Worm (Caenorhabditis elegans) whole organism, L1 larva: Measurements from ENCODE around the gene W03B1.5.

ENCODE experiments used
- C16A3.4 ChIP-seq: fragments of 150-350 bp; optimal IDR thresholded peaks from 2 replicates; lab custom pipeline; 2014; ENCODE audit warnings: missing biosample characterization, missing genetic modification characterization
- F16B12.6 ChIP-seq: fragments of 150-350 bp; optimal IDR thresholded peaks from 2 replicates; lab custom pipeline; 2014; ENCODE audit warnings: missing biosample characterization, missing genetic modification characterization
- aha-1 ChIP-seq: fragments of 150-350 bp; optimal IDR thresholded peaks from 2 replicates; lab custom pipeline; 2014; ENCODE audit warnings: missing biosample characterization, missing genetic modification characterization
- aly-2 ChIP-seq: fragments of 150-350 bp; optimal IDR thresholded peaks from 2 replicates; lab custom pipeline; 2014; ENCODE audit warnings: missing biosample characterization, missing genetic modification characterization
- ama-1 ChIP-seq: fragments of 150-350 bp; optimal IDR thresholded peaks from 2 replicates; lab custom pipeline; 2014
- blmp-1 ChIP-seq: fragments of 150-350 bp; optimal IDR thresholded peaks from 2 replicates; lab custom pipeline; 2014; ENCODE audit warnings: missing biosample characterization, missing genetic modification characterization
- ceh-63 ChIP-seq: fragments of 200-800 bp; sonication (Bioruptor generic); optimal IDR thresholded peaks from 2 replicates; lab custom pipeline; 2018; ENCODE audit warnings: mild to moderate bottlenecking, missing genetic modification characterization, missing compliant biosample characterization
- ceh-88 ChIP-seq: fragments of 200-800 bp; sonication (Bioruptor generic); IDR thresholded peaks from 2 replicates; pipeline ENCODE4 v1.3.6; 2022; ENCODE audit warnings: missing genetic modification characterization, missing compliant biosample characterization
- dpl-1 ChIP-seq, 3 experiments: fragments of 150-350 bp in 2 of 3; sonication (generic microtip) in 1 of 3; optimal IDR thresholded peaks; 2 replicates each; lab custom pipeline; 2014 to 2017; ENCODE audit warnings: missing biosample characterization in 3 of 3, missing genetic modification characterization in 3 of 3, missing genetic modification reagents in 3 of 3
- efl-1 ChIP-seq, 4 experiments: fragments of 150-350 bp; optimal IDR thresholded peaks in 3 of 4; peaks in 1 of 4; 1 replicate in 1 of 4; 2 replicates in 3 of 4; lab custom pipeline; 2014; ENCODE audit warnings: missing biosample characterization in 2 of 4, missing genetic modification characterization in 2 of 4, missing genetic modification reagents in 2 of 4
- egl-13 ChIP-seq: sonication (generic microtip); optimal IDR thresholded peaks from 2 replicates; lab custom pipeline; 2016; ENCODE audit warnings: missing genotype, missing genetic modification reagents, missing genetic modification characterization, missing compliant biosample characterization
- ets-5 ChIP-seq: fragments of 200-800 bp; sonication (Bioruptor generic); IDR thresholded peaks from 2 replicates; pipeline ENCODE4 v1.3.6; 2022; ENCODE audit warnings: missing genetic modification characterization, missing compliant biosample characterization
- fkh-10 ChIP-seq: sonication (generic microtip); optimal IDR thresholded peaks from 2 replicates; lab custom pipeline; 2017; ENCODE audit warnings: missing biosample characterization, missing genetic modification reagents, missing genetic modification characterization
- fkh-8 ChIP-seq: sonication (generic microtip); optimal IDR thresholded peaks from 2 replicates; lab custom pipeline; 2016; ENCODE audit warnings: mild to moderate bottlenecking, missing genetic modification characterization, missing compliant biosample characterization
- fos-1 ChIP-seq: fragments of 150-350 bp; optimal IDR thresholded peaks from 2 replicates; lab custom pipeline; 2014; ENCODE audit warnings: missing biosample characterization, missing genetic modification characterization
- grh-1 ChIP-seq: fragments of 200-800 bp; sonication (Bioruptor generic); IDR thresholded peaks from 2 replicates; pipeline ENCODE4 v1.3.6; 2022; ENCODE audit warnings: missing genetic modification reagents, missing genetic modification characterization, missing compliant biosample characterization
- hlh-4 ChIP-seq: sonication (generic microtip); optimal IDR thresholded peaks from 2 replicates; lab custom pipeline; 2016; ENCODE audit warnings: mild to moderate bottlenecking, missing genetic modification characterization, missing compliant biosample characterization
- hpl-2 ChIP-seq: fragments of 150-350 bp; optimal IDR thresholded peaks from 2 replicates; lab custom pipeline; 2014; ENCODE audit warnings: missing biosample characterization, missing genetic modification reagents, missing genetic modification characterization
- lsy-2 ChIP-seq, 2 experiments: fragments of 150-350 bp; optimal IDR thresholded peaks; 2 replicates each; lab custom pipeline; 2014; ENCODE audit warnings: missing biosample characterization in 2 of 2, missing genetic modification characterization in 2 of 2
- mab-9 ChIP-seq: fragments of 200-800 bp; sonication (Bioruptor generic); IDR thresholded peaks from 2 replicates; pipeline ENCODE4 v1.3.6; 2022; ENCODE audit warnings: missing genetic modification reagents, missing genetic modification characterization, missing compliant biosample characterization
- mdl-1 ChIP-seq, 2 experiments: fragments of 150-350 bp; optimal IDR thresholded peaks; 2 replicates each; lab custom pipeline; 2014 to 2017; ENCODE audit warnings: missing biosample characterization in 2 of 2, missing genetic modification characterization in 2 of 2, inconsistent platforms in 1 of 2
- nhr-12 ChIP-seq: sonication (generic microtip); optimal IDR thresholded peaks from 2 replicates; lab custom pipeline; 2017; ENCODE audit warnings: missing biosample characterization, missing genetic modification characterization
- nhr-19 ChIP-seq: fragments of 200-800 bp; sonication (Bioruptor generic); conservative IDR thresholded peaks from 2 replicates; pipeline ENCODE4 v1.3.6; 2022; ENCODE audit warnings: missing genetic modification characterization, missing compliant biosample characterization
- nhr-28 ChIP-seq: fragments of 150-350 bp; optimal IDR thresholded peaks from 2 replicates; lab custom pipeline; 2014; ENCODE audit warnings: missing biosample characterization, missing genetic modification characterization
- nhr-47 ChIP-seq: sonication (generic microtip); optimal IDR thresholded peaks from 2 replicates; lab custom pipeline; 2016; ENCODE audit warnings: mild to moderate bottlenecking, missing genetic modification characterization, moderate library complexity, missing compliant biosample characterization
- nhr-90 ChIP-seq: sonication (generic microtip); optimal IDR thresholded peaks from 2 replicates; lab custom pipeline; 2016; ENCODE audit warnings: mild to moderate bottlenecking, missing genetic modification characterization, missing compliant biosample characterization; ENCODE audit not compliant: poor library complexity
- pag-3 ChIP-seq: sonication (generic microtip); optimal IDR thresholded peaks from 2 replicates; lab custom pipeline; 2017; ENCODE audit warnings: missing genetic modification characterization, mild to moderate bottlenecking, missing compliant biosample characterization, antibody characterized with exemption, borderline replicate concordance; ENCODE audit not compliant: insufficient read depth
- pax-3 ChIP-seq: fragments of 200-800 bp; sonication (Bioruptor generic); optimal IDR thresholded peaks from 2 replicates; lab custom pipeline; 2018; ENCODE audit warnings: mild to moderate bottlenecking, missing genetic modification characterization, moderate library complexity, missing compliant biosample characterization
- pqm-1 ChIP-seq: sonication (generic microtip); optimal IDR thresholded peaks from 3 replicates; lab custom pipeline; 2017; ENCODE audit warnings: missing biosample characterization, missing genetic modification characterization
- rnt-1 ChIP-seq: sonication (generic microtip); optimal IDR thresholded peaks from 2 replicates; lab custom pipeline; 2016; ENCODE audit warnings: mild to moderate bottlenecking, missing genetic modification characterization, moderate library complexity, missing compliant biosample characterization
- sup-37 ChIP-seq: fragments of 200-800 bp; sonication (Bioruptor generic); optimal IDR thresholded peaks from 2 replicates; lab custom pipeline; 2018; ENCODE audit warnings: mild to moderate bottlenecking, missing genetic modification characterization, missing compliant biosample characterization
- swsn-7 ChIP-seq: sonication (generic microtip); optimal IDR thresholded peaks from 2 replicates; lab custom pipeline; 2016; ENCODE audit warnings: missing genetic modification characterization, missing compliant biosample characterization
- tlp-1 ChIP-seq: fragments of 150-350 bp; optimal IDR thresholded peaks from 2 replicates; lab custom pipeline; 2014; ENCODE audit warnings: missing biosample characterization, missing genetic modification characterization
- unc-130 ChIP-seq: fragments of 150-350 bp; optimal IDR thresholded peaks from 2 replicates; lab custom pipeline; 2017; ENCODE audit warnings: missing biosample characterization, missing genetic modification characterization, inconsistent platforms
- unc-30 ChIP-seq: sonication (generic microtip); optimal IDR thresholded peaks from 2 replicates; lab custom pipeline; 2017; ENCODE audit warnings: missing biosample characterization, missing genetic modification characterization
- zip-4 ChIP-seq: fragments of 200-800 bp; sonication (Bioruptor generic); optimal IDR thresholded peaks from 2 replicates; lab custom pipeline; 2018; ENCODE audit warnings: mild to moderate bottlenecking, missing genetic modification characterization, moderate library complexity, missing compliant biosample characterization
- ztf-4 ChIP-seq: fragments of 150-350 bp; optimal IDR thresholded peaks from 2 replicates; lab custom pipeline; 2014; ENCODE audit warnings: missing biosample characterization, missing genetic modification characterization

Gene W03B1.5

ce11 chrIV:4307227-4307946 lies 40.9 kb upstream of the W03B1.5 start, which contains the start of gene set-9:
TSS of gene set-9 (plus strand) at chrIV:4307896.
- TF ChIP-seq efl-1 (optimal IDR thresholded peaks at IDR 0.05; lab: Kevin White, UChicago) = peak in 1 of 2 experiments; percentile 27
- TF ChIP-seq efl-1 (GFP tag; optimal IDR thresholded peaks at IDR 0.05 in 1 of 2; lab: Kevin White, UChicago) = peak in 1 of 2 experiments; percentile 34
- no peak for TF ChIP-seq aha-1 (tag; lab: Kevin White, UChicago)
- TF ChIP-seq lsy-2 (tag; optimal IDR thresholded peaks at IDR 0.05; lab: Kevin White, UChicago) = peak in 1 of 2 experiments; percentile 22
- no peak for TF ChIP-seq pax-3
- no peak for TF ChIP-seq blmp-1 (tag; lab: Kevin White, UChicago)
- no peak for TF ChIP-seq mdl-1 (tag; optimal IDR thresholded peaks at IDR 0.05; lab: Kevin White, UChicago)
- no peak for TF ChIP-seq pag-3 (tag; lab: Kevin White, UChicago)

- TF ChIP-seq unc-130 (tag; lab: Kevin White, UChicago) (no peak), unc-30 (tag; lab: Kevin White, UChicago) (no peak), swsn-7 (tag; lab: Kevin White, UChicago) (no peak), ama-1 (lab: Kevin White, UChicago) (no peak), aly-2 (tag; lab: Kevin White, UChicago) (no peak)
Measured at ce11 chrIV:4316813-4317408, 31.3 kb upstream of the W03B1.5 start, which contains the start of gene Y24D9B.1. TSS of gene Y24D9B.1 (plus strand) at chrIV:4317358.

- TF ChIP-seq C16A3.4 (tag; lab: Kevin White, UChicago) (no peak), hpl-2 (GFP tag; lab: Kevin White, UChicago) (no peak), nhr-90 (tag; lab: Kevin White, UChicago) (no peak), zip-4 (peak; percentile 18), hlh-4 (tag; lab: Kevin White, UChicago) (no peak), egl-13 (no peak), nhr-19 (GFP tag; lab: Robert Waterston, UW) (no peak), ceh-63 (GFP tag; lab: Kevin White, UChicago) (no peak)
Measured at ce11 chrIV:4317638-4318037, 30.6 kb upstream of the W03B1.5 start.

ce11 chrIV:4318056-4318455 lies 30.2 kb upstream of the W03B1.5 start:
- TF ChIP-seq zip-4 (peak; percentile 65), C16A3.4 (tag; lab: Kevin White, UChicago) (no peak)

ce11 chrIV:4319473-4319872 lies 28.8 kb upstream of the W03B1.5 start:
- TF ChIP-seq nhr-19 (GFP tag; lab: Robert Waterston, UW) = no peak
- no peak for TF ChIP-seq nhr-47 (tag; lab: Kevin White, UChicago)
- TF ChIP-seq tlp-1 (tag; lab: Kevin White, UChicago) = no peak
- TF ChIP-seq ceh-88 (GFP tag; lab: Robert Waterston, UW) = no peak
- no peak for TF ChIP-seq pqm-1
- no peak for TF ChIP-seq rnt-1
- no peak for TF ChIP-seq sup-37 (GFP tag; lab: Kevin White, UChicago)
- no peak for TF ChIP-seq ztf-4
- no peak for TF ChIP-seq ets-5 (GFP tag; lab: Robert Waterston, UW)
- TF ChIP-seq blmp-1 (tag; lab: Kevin White, UChicago) = no peak
- TF ChIP-seq F16B12.6 (tag; lab: Kevin White, UChicago) = no peak
- no peak for TF ChIP-seq mab-9 (GFP tag; lab: Robert Waterston, UW)
- no peak for TF ChIP-seq dpl-1 (GFP tag; optimal IDR thresholded peaks at IDR 0.05; lab: Kevin White, UChicago)
- TF ChIP-seq fkh-10 (GFP tag; lab: Kevin White, UChicago) = no peak
- no peak for TF ChIP-seq nhr-12 (tag; lab: Kevin White, UChicago)
- no peak for TF ChIP-seq pax-3
- no peak for TF ChIP-seq grh-1 (GFP tag; lab: Robert Waterston, UW)
- no peak for TF ChIP-seq fos-1 (tag; lab: Kevin White, UChicago)
- no peak for TF ChIP-seq nhr-28 (tag; lab: Kevin White, UChicago)
- TF ChIP-seq fkh-8 (tag; lab: Kevin White, UChicago) = no peak
